Fruit fly (Drosophila melanogaster) whole organism, embryonic: ENCODE data around the gene PIG-S.

ENCODE experiments used
- CG10147 ChIP-seq: fragments of 200-800 bp; sonication (Bioruptor generic); optimal IDR thresholded peaks from 2 replicates; lab custom pipeline; 2019; ENCODE audit warnings: missing biosample characterization, mild to moderate bottlenecking, missing genetic modification characterization, moderate library complexity
- CG1024 ChIP-seq: fragments of 200-800 bp; sonication (Bioruptor generic); IDR thresholded peaks from 2 replicates; pipeline ENCODE4 v1.3.6; 2022; ENCODE audit warnings: missing biosample characterization, missing genetic modification characterization
- CG1233 ChIP-seq: fragments of 200-800 bp; sonication (Bioruptor generic); optimal IDR thresholded peaks from 4 replicates; lab custom pipeline; 2018; ENCODE audit warnings: missing biosample characterization, mild to moderate bottlenecking, missing genetic modification characterization
- CG12391 ChIP-seq: fragments of 200-800 bp; sonication (Bioruptor generic); optimal IDR thresholded peaks from 3 replicates; lab custom pipeline; 2018; ENCODE audit warnings: missing biosample characterization, mild to moderate bottlenecking, missing genetic modification characterization, moderate library complexity
- CG13424 ChIP-seq: fragments of 200-800 bp; sonication (Bioruptor generic); optimal IDR thresholded peaks from 2 replicates; lab custom pipeline; 2019; ENCODE audit warnings: missing biosample characterization, mild to moderate bottlenecking, missing genetic modification characterization, moderate library complexity
- CG15269 ChIP-seq: fragments of 200-800 bp; sonication (Bioruptor generic); optimal IDR thresholded peaks from 2 replicates; lab custom pipeline; 2018; ENCODE audit warnings: missing biosample characterization, mild to moderate bottlenecking, missing genetic modification characterization, moderate library complexity
- CG15479 ChIP-seq: fragments of 200-800 bp; sonication (Bioruptor generic); optimal IDR thresholded peaks from 3 replicates; lab custom pipeline; 2019; ENCODE audit warnings: missing biosample characterization, mild to moderate bottlenecking, missing genetic modification characterization, moderate library complexity
- CG1647 ChIP-seq: fragments of 200-800 bp; sonication (Bioruptor generic); optimal IDR thresholded peaks from 3 replicates; lab custom pipeline; 2016; ENCODE audit warnings: missing biosample characterization, missing genetic modification characterization
- CG3163 ChIP-seq: fragments of 200-800 bp; sonication (Bioruptor generic); optimal IDR thresholded peaks from 3 replicates; lab custom pipeline; 2016; ENCODE audit warnings: missing biosample characterization, missing genetic modification characterization
- CG43689 ChIP-seq: fragments of 200-800 bp; sonication (Bioruptor generic); IDR thresholded peaks from 2 replicates; pipeline ENCODE4 v1.3.6; 2022; ENCODE audit warnings: missing biosample characterization, missing genetic modification characterization
- CG6272 ChIP-seq: fragments of 200-800 bp; sonication (Bioruptor generic); IDR thresholded peaks from 2 replicates; pipeline ENCODE4 v1.3.6; 2022; ENCODE audit warnings: missing biosample characterization, missing genetic modification characterization
- CG7372 ChIP-seq: fragments of 200-800 bp; sonication (Bioruptor generic); IDR thresholded peaks from 2 replicates; pipeline ENCODE4 v1.3.6; 2022; ENCODE audit warnings: missing biosample characterization, missing genetic modification characterization
- CG8290 ChIP-seq, 3 experiments: fragments of 200-800 bp; sonication (Bioruptor generic); optimal IDR thresholded peaks; 2 replicates each; lab custom pipeline; 2016 to 2019; ENCODE audit warnings: missing biosample characterization in 3 of 3, missing genetic modification characterization in 3 of 3, mild to moderate bottlenecking in 2 of 3, moderate library complexity in 1 of 3
- CG8388 ChIP-seq: fragments of 200-800 bp; sonication (Bioruptor generic); optimal IDR thresholded peaks from 2 replicates; lab custom pipeline; 2019; ENCODE audit warnings: missing biosample characterization, mild to moderate bottlenecking, missing genetic modification characterization, moderate library complexity
- CG8944 ChIP-seq: fragments of 200-800 bp; sonication (Bioruptor generic); optimal IDR thresholded peaks from 3 replicates; lab custom pipeline; 2016; ENCODE audit warnings: missing biosample characterization, missing genetic modification characterization
- CG9437 ChIP-seq: fragments of 200-800 bp; sonication (Bioruptor generic); optimal IDR thresholded peaks from 2 replicates; lab custom pipeline; 2018; ENCODE audit warnings: missing biosample characterization, mild to moderate bottlenecking, missing genetic modification characterization
- CG9932 ChIP-seq: fragments of 200-800 bp; sonication (Bioruptor generic); IDR thresholded peaks from 2 replicates; pipeline ENCODE4 v1.3.6; 2022; ENCODE audit warnings: missing biosample characterization, missing genetic modification characterization
- Dll ChIP-seq: fragments of 200-800 bp; sonication (Bioruptor generic); IDR thresholded peaks from 4 replicates; pipeline ENCODE4 v1.3.6; 2022; ENCODE audit warnings: missing biosample characterization, missing genetic modification characterization; ENCODE audit not compliant: partially characterized antibody
- Fer1 ChIP-seq: fragments of 200-800 bp; sonication (Bioruptor generic); optimal IDR thresholded peaks from 2 replicates; lab custom pipeline; 2017; ENCODE audit warnings: missing biosample characterization, mild to moderate bottlenecking, missing genetic modification characterization
- HHEX ChIP-seq: fragments of 200-800 bp; sonication (Bioruptor generic); optimal IDR thresholded peaks from 3 replicates; lab custom pipeline; 2017; ENCODE audit warnings: missing biosample characterization, mild to moderate bottlenecking, missing genetic modification characterization, missing genetic modification reagents
- Jarid2 ChIP-seq: fragments of 200-800 bp; sonication (Bioruptor generic); optimal IDR thresholded peaks from 3 replicates; lab custom pipeline; 2017; ENCODE audit warnings: mild to moderate bottlenecking, missing biosample characterization, missing genetic modification reagents, missing genetic modification characterization
- MTF-1 ChIP-seq: fragments of 200-800 bp; sonication (Bioruptor generic); optimal IDR thresholded peaks from 2 replicates; lab custom pipeline; 2018; ENCODE audit warnings: missing biosample characterization, mild to moderate bottlenecking, missing genetic modification characterization, borderline replicate concordance
- NfI ChIP-seq: fragments of 200-800 bp; sonication (Bioruptor generic); optimal IDR thresholded peaks from 3 replicates; lab custom pipeline; 2018; ENCODE audit warnings: missing biosample characterization, mild to moderate bottlenecking, missing genetic modification characterization, moderate library complexity
- Poxn ChIP-seq: fragments of 200-800 bp; sonication (Bioruptor generic); IDR thresholded peaks from 2 replicates; pipeline ENCODE4 v1.3.6; 2022; ENCODE audit warnings: missing biosample characterization, missing genetic modification characterization
- Scr ChIP-seq: fragments of 200-800 bp; sonication (Bioruptor generic); IDR thresholded peaks from 2 replicates; pipeline ENCODE4 v1.3.6; 2022; ENCODE audit warnings: missing biosample characterization, missing genetic modification characterization; ENCODE audit not compliant: partially characterized antibody
- Sox100B ChIP-seq: fragments of 200-800 bp; sonication (Bioruptor generic); optimal IDR thresholded peaks from 3 replicates; lab custom pipeline; 2018; ENCODE audit warnings: missing biosample characterization, mild to moderate bottlenecking, missing genetic modification characterization
- Sox102F ChIP-seq: fragments of 200-800 bp; sonication (Bioruptor generic); optimal IDR thresholded peaks from 2 replicates; lab custom pipeline; 2018; ENCODE audit warnings: missing biosample characterization, mild to moderate bottlenecking, missing genetic modification characterization, moderate library complexity
- ash1 ChIP-seq: fragments of 200-800 bp; sonication (Bioruptor generic); optimal IDR thresholded peaks from 2 replicates; lab custom pipeline; 2018; ENCODE audit warnings: missing biosample characterization, mild to moderate bottlenecking, missing genetic modification characterization
- cato ChIP-seq: fragments of 200-800 bp; sonication (Bioruptor generic); optimal IDR thresholded peaks from 2 replicates; lab custom pipeline; 2016; ENCODE audit warnings: missing biosample characterization, missing genetic modification characterization, borderline replicate concordance
- crc ChIP-seq: fragments of 200-800 bp; sonication (Bioruptor generic); optimal IDR thresholded peaks from 2 replicates; lab custom pipeline; 2016; ENCODE audit warnings: missing biosample characterization, missing genetic modification characterization
- da ChIP-seq: fragments of 200-800 bp; sonication (Bioruptor generic); optimal IDR thresholded peaks from 2 replicates; lab custom pipeline; 2016; ENCODE audit warnings: missing biosample characterization, missing genetic modification characterization
- dm ChIP-seq: fragments of 200-800 bp; sonication (Bioruptor generic); optimal IDR thresholded peaks from 3 replicates; lab custom pipeline; 2016; ENCODE audit warnings: missing biosample characterization, missing genetic modification characterization
- en ChIP-seq: fragments of 200-800 bp; sonication (Bioruptor generic); optimal IDR thresholded peaks from 2 replicates; lab custom pipeline; 2016; ENCODE audit warnings: missing biosample characterization, missing genetic modification characterization
- esg ChIP-seq: fragments of 200-800 bp; sonication (Bioruptor generic); conservative IDR thresholded peaks from 2 replicates; pipeline ENCODE4 v1.3.6; 2022; ENCODE audit warnings: missing biosample characterization, missing genetic modification characterization
- hkb ChIP-seq, 2 experiments: fragments of 200-800 bp in 1 of 2; fragments of >200 bp in 1 of 2; sonication (Bioruptor generic) in 1 of 2; IDR thresholded peaks in 1 of 2; optimal IDR thresholded peaks in 1 of 2; 2 replicates each; pipeline versions ENCODE4 v1.3.6 to Lab custom; 2017 to 2022; ENCODE audit warnings: missing biosample characterization in 1 of 2, missing genetic modification characterization in 1 of 2
- insv ChIP-seq, 2 experiments: fragments of 200-800 bp; sonication (Bioruptor generic); optimal IDR thresholded peaks; 3 replicates each; lab custom pipeline; 2016 to 2018; ENCODE audit warnings: missing biosample characterization in 2 of 2, missing genetic modification characterization in 2 of 2
- odd ChIP-seq: fragments of 200-800 bp; sonication (Bioruptor generic); optimal IDR thresholded peaks from 2 replicates; lab custom pipeline; 2017; ENCODE audit warnings: missing biosample characterization, mild to moderate bottlenecking, missing genetic modification characterization
- pho ChIP-seq: fragments of 200-800 bp; sonication (Bioruptor generic); optimal IDR thresholded peaks from 2 replicates; lab custom pipeline; 2016; ENCODE audit warnings: missing biosample characterization, missing genetic modification characterization
- ranshi ChIP-seq: fragments of 200-800 bp; sonication (Bioruptor generic); IDR thresholded peaks from 2 replicates; pipeline ENCODE4 v1.3.6; 2022; ENCODE audit warnings: missing biosample characterization, missing genetic modification characterization
- repo ChIP-seq: fragments of 200-800 bp; sonication (Bioruptor generic); optimal IDR thresholded peaks from 2 replicates; lab custom pipeline; 2016; ENCODE audit warnings: missing biosample characterization, missing genetic modification characterization
- sd ChIP-seq: fragments of 200-800 bp; sonication (Bioruptor generic); optimal IDR thresholded peaks from 3 replicates; lab custom pipeline; 2018; ENCODE audit warnings: missing biosample characterization, mild to moderate bottlenecking, missing genetic modification characterization, moderate library complexity
- sima ChIP-seq: fragments of 200-800 bp; sonication (Bioruptor generic); optimal IDR thresholded peaks from 2 replicates; lab custom pipeline; 2016; ENCODE audit warnings: missing biosample characterization, missing genetic modification characterization
- slbo ChIP-seq: fragments of 200-800 bp; sonication (Bioruptor generic); IDR thresholded peaks from 2 replicates; pipeline ENCODE4 v1.3.6; 2022; ENCODE audit warnings: missing biosample characterization, missing genetic modification characterization
- sqz ChIP-seq: fragments of 200-800 bp; sonication (Bioruptor generic); optimal IDR thresholded peaks from 3 replicates; lab custom pipeline; 2018; ENCODE audit warnings: missing biosample characterization, mild to moderate bottlenecking, missing genetic modification characterization
- stwl ChIP-seq: fragments of 200-800 bp; sonication (Bioruptor generic); optimal IDR thresholded peaks from 3 replicates; lab custom pipeline; 2018; ENCODE audit warnings: missing biosample characterization, mild to moderate bottlenecking, missing genetic modification characterization, moderate library complexity
- trh ChIP-seq: fragments of 200-800 bp; sonication (Bioruptor generic); optimal IDR thresholded peaks from 2 replicates; lab custom pipeline; 2016; ENCODE audit warnings: missing biosample characterization, missing genetic modification characterization
- vfl ChIP-seq: fragments of 200-800 bp; sonication (Bioruptor generic); optimal IDR thresholded peaks from 2 replicates; lab custom pipeline; 2016; ENCODE audit warnings: missing biosample characterization, missing genetic modification characterization
- wdn ChIP-seq: fragments of 200-800 bp; sonication (Bioruptor generic); IDR thresholded peaks from 2 replicates; pipeline ENCODE4 v1.3.6; 2022; ENCODE audit warnings: missing biosample characterization, missing genetic modification characterization

Gene PIG-S

dm6 chr3R:24944920-24945853 lies 27.5 kb upstream of the PIG-S start, which contains the start of the genes ssh and Nmnat (continued):
- peak; percentile 44 for TF ChIP-seq vfl (GFP tag; lab: Kevin White, UChicago)
- TF ChIP-seq esg (GFP tag; lab: Robert Waterston, UW): no peak
- peak; percentile 21 for TF ChIP-seq CG9437
- TF ChIP-seq CG7372 (GFP tag; lab: Robert Waterston, UW): no peak
- no peak for TF ChIP-seq Fer1 (GFP tag; lab: Kevin White, UChicago)
- no peak for TF ChIP-seq ranshi (GFP tag; lab: Robert Waterston, UW)
- no peak for TF ChIP-seq CG1024 (GFP tag; lab: Robert Waterston, UW)
- TF ChIP-seq crc (GFP tag; lab: Kevin White, UChicago): no peak
- peak; percentile 34 for TF ChIP-seq CG8388 (GFP tag; lab: Kevin White, UChicago)
- no peak for TF ChIP-seq MTF-1 (GFP tag; lab: Kevin White, UChicago)
- no peak for TF ChIP-seq odd
- TF ChIP-seq wdn (GFP tag; lab: Robert Waterston, UW): no peak
- no peak for TF ChIP-seq CG1647 (GFP tag; lab: Kevin White, UChicago)
- no peak for TF ChIP-seq trh (GFP tag; lab: Kevin White, UChicago)
- TF ChIP-seq CG13424 (tag; lab: Kevin White, UChicago): no peak
- no peak for TF ChIP-seq Sox102F (GFP tag; lab: Kevin White, UChicago)
- TF ChIP-seq Jarid2: no peak
- TF ChIP-seq CG10147 (GFP tag; lab: Kevin White, UChicago): no peak
- peak; percentile 49 for TF ChIP-seq CG12391 (tag; lab: Kevin White, UChicago)
- TF ChIP-seq Poxn (GFP tag; lab: Robert Waterston, UW): no peak
- TF ChIP-seq Dll: peak; percentile 95
- peak; percentile 4 for TF ChIP-seq CG3163 (GFP tag; lab: Kevin White, UChicago)
- peak; percentile 29 for TF ChIP-seq NfI (GFP tag; lab: Kevin White, UChicago)
- TF ChIP-seq repo (GFP tag; lab: Kevin White, UChicago): no peak
- TF ChIP-seq insv (GFP tag; optimal IDR thresholded peaks at IDR 0.05; lab: Kevin White, UChicago): peak; percentile 49 to 84
- TF ChIP-seq dm (GFP tag; lab: Kevin White, UChicago): peak; percentile 40
- no peak for TF ChIP-seq CG8290 (GFP tag; optimal IDR thresholded peaks at IDR 0.05; lab: Kevin White, UChicago)
- no peak for TF ChIP-seq CG8290 (tag; optimal IDR thresholded peaks at IDR 0.05; lab: Kevin White, UChicago)
- no peak for TF ChIP-seq HHEX
- TF ChIP-seq CG9932 (GFP tag; lab: Robert Waterston, UW): peak; percentile 66
- no peak for TF ChIP-seq sima (GFP tag; lab: Kevin White, UChicago)
- TF ChIP-seq pho: peak; percentile 41
- no peak for TF ChIP-seq sd (tag; lab: Kevin White, UChicago)
- TF ChIP-seq CG15269: no peak
- TF ChIP-seq CG1233: no peak
- TF ChIP-seq CG43689: no peak
- TF ChIP-seq CG15479 (GFP tag; lab: Kevin White, UChicago): no peak
- TF ChIP-seq Sox100B: no peak
- TF ChIP-seq CG8944 (GFP tag; lab: Kevin White, UChicago): no peak
- TF ChIP-seq hkb (optimal IDR thresholded peaks at IDR 0.05; lab: Kevin White, UChicago): no peak
- no peak for TF ChIP-seq hkb (GFP tag; IDR thresholded peaks at IDR 0.05; lab: Robert Waterston, UW)
- no peak for TF ChIP-seq CG6272 (GFP tag; lab: Robert Waterston, UW)
- no peak for TF ChIP-seq da
- peak; percentile 65 for TF ChIP-seq stwl (tag; lab: Kevin White, UChicago)
- no peak for TF ChIP-seq cato (GFP tag; lab: Kevin White, UChicago)
- no peak for TF ChIP-seq en
- peak; percentile 94 for TF ChIP-seq Scr
- no peak for TF ChIP-seq sqz
- TF ChIP-seq slbo (GFP tag; lab: Robert Waterston, UW): peak; percentile 52
- no peak for TF ChIP-seq ash1 (GFP tag; lab: Kevin White, UChicago)
